Fruit fly (Drosophila melanogaster) whole organism, prepupa: Measurements from ENCODE around the gene DIP-epsilon.

ENCODE experiments used
- CG32006 ChIP-seq: fragments of 200-800 bp; sonication (Bioruptor generic); optimal IDR thresholded peaks from 3 replicates; lab custom pipeline; 2017; ENCODE audit warnings: missing biosample characterization, mild to moderate bottlenecking, missing genetic modification characterization
- spab ChIP-seq: fragments of 200-800 bp; sonication (Bioruptor generic); optimal IDR thresholded peaks from 2 replicates; lab custom pipeline; 2017; ENCODE audit warnings: missing biosample characterization, mild to moderate bottlenecking, missing genetic modification characterization, missing genetic modification reagents

- TF ChIP-seq CG32006 (peak; percentile 50), spab (GFP tag; lab: Kevin White, UChicago) (no peak)
Measured at dm6 chr2L:6455955-6456599, 45.0 kb upstream of the DIP-epsilon start, which contains the start of gene frj.
